Worm (Caenorhabditis elegans): ENCODE measurements around the gene F28E10.1.

DNA sequence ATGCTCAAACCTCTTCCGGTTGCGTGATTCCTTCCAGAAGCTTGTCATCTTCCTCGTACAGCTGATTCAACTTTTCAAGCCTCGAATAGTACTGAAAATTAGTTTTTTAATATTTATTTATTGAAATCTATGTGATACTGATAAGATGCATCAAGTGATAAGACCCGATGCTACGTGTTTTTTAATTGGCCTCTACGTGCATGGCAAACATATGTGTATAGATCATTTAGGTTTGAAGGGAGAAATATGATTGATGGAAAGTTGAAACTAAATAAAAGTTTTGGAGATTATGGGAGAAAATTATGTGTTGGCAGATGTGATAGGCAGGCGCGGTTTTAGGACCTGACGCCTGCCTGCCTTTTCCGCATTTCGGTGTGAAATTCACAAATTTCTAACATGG lies 24.4 kb upstream of the F28E10.1 start:
- TF ChIP-seq nhr-67 (tag; optimal IDR thresholded peaks at IDR 0.05) (no peak), nhr-43 (tag; optimal IDR thresholded peaks at IDR 0.05; ENCODE audit: poor library complexity, severe bottlenecking) (no peak), nfya-1 (tag; optimal IDR thresholded peaks at IDR 0.05; ENCODE audit: insufficient read depth) (no peak), skn-1 (tag; optimal IDR thresholded peaks at IDR 0.05) (no peak), unc-39 (tag; optimal IDR thresholded peaks at IDR 0.05) (no peak), ZK546.5 (tag; optimal IDR thresholded peaks at IDR 0.05) (no peak), nhr-77 (tag; optimal IDR thresholded peaks at IDR 0.05) (no peak), sea-2 (GFP tag; optimal IDR thresholded peaks at IDR 0.05) (no peak), fkh-2 (tag; optimal IDR thresholded peaks at IDR 0.05) (no peak), zag-1 (tag; optimal IDR thresholded peaks at IDR 0.05) (no peak)
